Worm (Caenorhabditis elegans): ENCODE measurements around the gene zipt-16.
A peak's percentile ranks its signal among the peaks of the same experiment; 100 is the strongest.
"Not testable (repeated sequence)": the region's sequence is repeated elsewhere in the genome, so short reads cannot be mapped to it uniquely, and the experiment has no call there.

The zipt-16 gene

ce11 chrV:11504853-11505397, 42.1 kb downstream of the zipt-16 start, which contains the start of the genes C55A6.1 and C55A6.10:
C55A6.1 (minus strand) TSS chrV:11504968.
C55A6.10 (plus strand) TSS chrV:11505347.
- TF ChIP-seq Y48G9A.11 (GFP tag; IDR thresholded peaks at IDR 0.05) (0 out of 2 replicates have a peak, but pooled peaks have one; percentile 54), nhr-28 (tag; optimal IDR thresholded peaks at IDR 0.05) (peak; percentile 12), mep-1 (tag; optimal IDR thresholded peaks at IDR 0.05) (peak; percentile 88), ZK337.2 (GFP tag; IDR thresholded peaks at IDR 0.05) (0 out of 2 replicates have a peak, but pooled peaks have one; percentile 11), lin-29 (GFP tag; IDR thresholded peaks at IDR 0.05) (0 out of 2 replicates have a peak, but pooled peaks have one; percentile 41), nhr-102 (tag; optimal IDR thresholded peaks at IDR 0.05) (peak; percentile 50), tra-1 (GFP tag; IDR thresholded peaks at IDR 0.05) (0 out of 2 replicates have a peak, but pooled peaks have one; percentile 55), hif-1 (tag; optimal IDR thresholded peaks at IDR 0.05) (peak in 1 of 2 experiments; percentile 23), snpc-1.2 (GFP tag; IDR thresholded peaks at IDR 0.05) (peak; percentile 78), daf-16 (tag; optimal IDR thresholded peaks at IDR 0.05) (peak; percentile 51), ctbp-1 (GFP tag; IDR thresholded peaks at IDR 0.05) (peak; percentile 95), R02D3.7 (tag; optimal IDR thresholded peaks at IDR 0.05) (peak; percentile 5), daf-19 (GFP tag; conservative IDR thresholded peaks at IDR 0.05) (0 out of 2 replicates have a peak, but pooled peaks have one; percentile 38), ceh-20 (GFP tag; IDR thresholded peaks at IDR 0.05) (peak; percentile 69), dmd-9 (GFP tag; IDR thresholded peaks at IDR 0.05) (peak; percentile 67; the same call in 1 of the 2 replicates), php-3 (GFP tag; IDR thresholded peaks at IDR 0.05) (peak; percentile 53; the same call in 1 of the 2 replicates), unc-130 (GFP tag; optimal IDR thresholded peaks at IDR 0.05) (peak; percentile 85), saeg-2 (GFP tag; IDR thresholded peaks at IDR 0.05) (peak; percentile 60; the same call in 1 of the 2 replicates), mdl-1 (tag; optimal IDR thresholded peaks at IDR 0.05) (peak in 1 of 2 experiments; percentile 52), rbr-2 (tag; optimal IDR thresholded peaks at IDR 0.05) (peak; percentile 81), dve-1 (tag; optimal IDR thresholded peaks at IDR 0.05; ENCODE audit: insufficient read depth) (peak; percentile 56), egl-43 (GFP tag; IDR thresholded peaks at IDR 0.05) (peak; percentile 78; the same call in 1 of the 2 replicates), T26A8.4 (GFP tag; IDR thresholded peaks at IDR 0.05) (peak; percentile 68), set-16 (GFP tag; IDR thresholded peaks at IDR 0.05) (peak; percentile 54; the same call in 1 of the 2 replicates), lin-13 (GFP tag; optimal IDR thresholded peaks at IDR 0.05) (peak; percentile 42), dpl-1 (GFP tag; optimal IDR thresholded peaks at IDR 0.05) (peak; percentile 44), dmd-6 (GFP tag; IDR thresholded peaks at IDR 0.05) (peak; percentile 79), T20F7.1 (GFP tag; optimal IDR thresholded peaks at IDR 0.05) (peak; percentile 36), lsy-2 (tag; optimal IDR thresholded peaks at IDR 0.05) (peak; percentile 31 to 81), aha-1 (tag) (peak; percentile 55), nhr-77 (tag; optimal IDR thresholded peaks at IDR 0.05) (peak; percentile 11), lin-38 (GFP tag; IDR thresholded peaks at IDR 0.05) (peak; percentile 87), mxl-3 (GFP tag; optimal IDR thresholded peaks at IDR 0.05) (peak; percentile 41), nhr-25 (tag; optimal IDR thresholded peaks at IDR 0.05; ENCODE audit: borderline replicate concordance, insufficient read depth) (peak; percentile 26), hlh-11 (tag; optimal IDR thresholded peaks at IDR 0.05) (peak; percentile 61), lim-7 (GFP tag; IDR thresholded peaks at IDR 0.05) (peak; percentile 12), hmg-1.1 (GFP tag; IDR thresholded peaks at IDR 0.05) (peak; percentile 91), hlh-30 (tag; optimal IDR thresholded peaks at IDR 0.05; ENCODE audit: insufficient read depth) (peak; percentile 49), mes-2 (tag; optimal IDR thresholded peaks at IDR 0.05; ENCODE audit: poor library complexity, severe bottlenecking) (peak; percentile 89), vab-7 (GFP tag; IDR thresholded peaks at IDR 0.05) (peak; percentile 70; the same call in 1 of the 2 replicates), nhr-42 (GFP tag; IDR thresholded peaks at IDR 0.05) (peak; percentile 76), nhr-48 (tag; optimal IDR thresholded peaks at IDR 0.05) (peak; percentile 64), spr-1 (tag; optimal IDR thresholded peaks at IDR 0.05) (peak; percentile 62), F37D6.2 (tag; optimal IDR thresholded peaks at IDR 0.05) (peak; percentile 63), pha-4 (GFP tag; IDR thresholded peaks at IDR 0.05) (peak; percentile 88)
- not testable (repeated sequence) for TF ChIP-seq daf-16 (GFP tag; optimal IDR thresholded peaks at IDR 0.05); pha-4 (tag; optimal IDR thresholded peaks at IDR 0.05)

Measured in whole organism, L4 larva.